Worm (Caenorhabditis elegans) whole organism, late embryonic: ENCODE measurements around the gene T04C12.33.

Source experiments
- che-1 ChIP-seq: sonication (generic microtip); optimal IDR thresholded peaks from 2 replicates; lab custom pipeline; 2016; ENCODE audit warnings: mild to moderate bottlenecking, missing genetic modification characterization, missing compliant biosample characterization
- elt-2 ChIP-seq: sonication (generic microtip); optimal IDR thresholded peaks from 2 replicates; lab custom pipeline; 2016; ENCODE audit warnings: missing genetic modification reagents, missing genetic modification characterization, missing compliant biosample characterization
- fkh-10 ChIP-seq: fragments of 150-350 bp; optimal IDR thresholded peaks from 2 replicates; lab custom pipeline; 2014; ENCODE audit warnings: missing biosample characterization, missing genetic modification reagents, missing genetic modification characterization
- nfya-1 ChIP-seq: sonication (generic microtip); optimal IDR thresholded peaks from 2 replicates; lab custom pipeline; 2017; ENCODE audit warnings: missing genetic modification characterization, mild to moderate bottlenecking, missing compliant biosample characterization, antibody characterized with exemption, moderate library complexity
- pha-4 ChIP-seq: fragments of 150-350 bp; optimal IDR thresholded peaks from 2 replicates; lab custom pipeline; 2018; ENCODE audit warnings: missing biosample characterization, missing genetic modification reagents, missing genetic modification characterization
- pqm-1 ChIP-seq: sonication (generic microtip); optimal IDR thresholded peaks from 2 replicates; lab custom pipeline; 2016; ENCODE audit warnings: missing genetic modification characterization, missing compliant biosample characterization

ce11 chrV:11071453-11071852 lies 19.4 kb downstream of the T04C12.33 start:
- TF ChIP-seq nfya-1 (no peak), fkh-10 (GFP tag; lab: Kevin White, UChicago) (no peak), che-1 (tag; lab: Kevin White, UChicago) (no peak), pha-4 (tag; lab: Kevin White, UChicago) (no peak), elt-2 (tag; lab: Kevin White, UChicago) (no peak), pqm-1 (tag; lab: Kevin White, UChicago) (no peak)
